Fruit fly (Drosophila melanogaster) Kc167 (cell line): ENCODE results near the gene CG43175.

ENCODE experiments used
- Sin3A ChIP-seq: fragments of >200 bp; optimal IDR thresholded peaks from 2 replicates; lab custom pipeline; 2018; ENCODE audit warnings: missing external identifiers
- h ChIP-seq: fragments of >200 bp; optimal IDR thresholded peaks from 3 replicates; lab custom pipeline; 2018; ENCODE audit warnings: missing external identifiers
- insv ChIP-seq: fragments of >200 bp; optimal IDR thresholded peaks from 3 replicates; lab custom pipeline; 2018; ENCODE audit warnings: missing external identifiers
- psq ChIP-seq: fragments of >200 bp; optimal IDR thresholded peaks from 2 replicates; lab custom pipeline; 2017; ENCODE audit warnings: missing external identifiers

DNA sequence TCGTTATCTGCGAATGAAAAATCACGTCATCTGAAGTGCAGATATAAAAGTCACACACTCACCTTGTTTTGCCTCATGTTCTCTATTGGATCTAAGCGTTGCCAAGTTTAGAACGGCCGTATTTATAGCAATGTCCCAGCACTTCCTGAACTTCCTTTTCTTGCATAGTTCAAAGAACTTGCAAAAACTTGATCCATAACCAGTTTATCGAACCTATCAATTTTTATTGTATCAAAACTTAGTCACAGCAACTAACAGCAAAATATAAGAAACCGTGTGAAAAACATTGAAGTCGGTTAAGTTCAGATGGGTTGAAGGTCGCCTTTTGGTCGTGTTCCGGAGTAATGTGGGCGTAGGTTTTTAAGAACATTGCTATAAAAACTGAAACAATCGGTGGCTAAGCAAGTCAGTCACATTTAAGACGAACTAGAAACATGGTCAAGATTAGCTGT is 11.8 kb upstream of the CG43175 start, which contains the start of the genes CG14324 and CG14326:
- no peak for TF ChIP-seq Sin3A (lab: Kevin White, UChicago)
- TF ChIP-seq insv (lab: Kevin White, UChicago) = no peak
- TF ChIP-seq psq = no peak
- TF ChIP-seq h (lab: Kevin White, UChicago) = no peak
